Worm (Caenorhabditis elegans) whole organism, L2 larva: Measurements from ENCODE around the gene tbc-16.

Source experiments
- aly-2 ChIP-seq: fragments of 150-350 bp; optimal IDR thresholded peaks from 2 replicates; lab custom pipeline; 2014; ENCODE audit warnings: missing biosample characterization, missing genetic modification characterization
- nhr-77 ChIP-seq: fragments of 150-350 bp; optimal IDR thresholded peaks from 2 replicates; lab custom pipeline; 2014; ENCODE audit warnings: missing biosample characterization, missing genetic modification characterization

ce11 chrX:5872153-5872552, 25.0 kb upstream of the tbc-16 start:
- TF ChIP-seq aly-2 (tag; lab: Kevin White, UChicago) (no peak), nhr-77 (tag; lab: Kevin White, UChicago) (no peak)
